Worm (Caenorhabditis elegans) whole organism, early embryonic: ENCODE results near the gene M57.2.

Experiments
- B0310.2 ChIP-seq: sonication (generic microtip); optimal IDR thresholded peaks from 2 replicates; lab custom pipeline; 2016; ENCODE audit warnings: mild to moderate bottlenecking, missing genetic modification characterization, missing compliant biosample characterization
- F13C5.2 ChIP-seq: sonication (generic microtip); optimal IDR thresholded peaks from 2 replicates; lab custom pipeline; 2017; ENCODE audit warnings: mild to moderate bottlenecking, missing genetic modification characterization, inconsistent platforms, missing compliant biosample characterization
- aly-1 ChIP-seq: sonication (generic microtip); optimal IDR thresholded peaks from 2 replicates; lab custom pipeline; 2016; ENCODE audit warnings: missing genetic modification characterization, missing compliant biosample characterization
- ama-1 ChIP-seq: fragments of 150-350 bp; optimal IDR thresholded peaks from 2 replicates; lab custom pipeline; 2014
- ceh-13 ChIP-seq: fragments of 200-800 bp; sonication (Bioruptor generic); optimal IDR thresholded peaks from 2 replicates; lab custom pipeline; 2018; ENCODE audit warnings: mild to moderate bottlenecking, missing genetic modification characterization, missing compliant biosample characterization
- ceh-36 ChIP-seq: sonication (generic microtip); optimal IDR thresholded peaks from 2 replicates; lab custom pipeline; 2016; ENCODE audit warnings: missing genetic modification characterization, inconsistent platforms, missing compliant biosample characterization
- ets-7 ChIP-seq: sonication (generic microtip); optimal IDR thresholded peaks from 2 replicates; lab custom pipeline; 2016; ENCODE audit warnings: missing genotype, missing genetic modification characterization, missing compliant biosample characterization
- flt-1 ChIP-seq: fragments of 200-800 bp; sonication (Bioruptor generic); IDR thresholded peaks from 2 replicates; pipeline ENCODE4 v1.3.6; 2022; ENCODE audit warnings: missing genetic modification characterization, missing compliant biosample characterization
- hmbx-1 ChIP-seq: sonication (generic microtip); optimal IDR thresholded peaks from 2 replicates; lab custom pipeline; 2016; ENCODE audit warnings: mild to moderate bottlenecking, missing genetic modification characterization, missing compliant biosample characterization
- hmg-4 ChIP-seq: fragments of 200-800 bp; sonication (Bioruptor generic); optimal IDR thresholded peaks from 2 replicates; lab custom pipeline; 2018; ENCODE audit warnings: mild to moderate bottlenecking, missing genetic modification characterization, missing compliant biosample characterization
- hnd-1 ChIP-seq: sonication (generic microtip); optimal IDR thresholded peaks from 2 replicates; lab custom pipeline; 2016; ENCODE audit warnings: missing genetic modification characterization, missing compliant biosample characterization
- pes-1 ChIP-seq: fragments of 200-800 bp; sonication (Bioruptor generic); IDR thresholded peaks from 2 replicates; pipeline ENCODE4 v1.3.6; 2022; ENCODE audit warnings: missing genetic modification reagents, missing genetic modification characterization, missing compliant biosample characterization
- scrt-1 ChIP-seq: fragments of 200-800 bp; sonication (Bioruptor generic); IDR thresholded peaks from 2 replicates; pipeline ENCODE4 v1.3.6; 2022; ENCODE audit warnings: missing genetic modification characterization, missing compliant biosample characterization
- sea-1 ChIP-seq: fragments of 200-800 bp; sonication (Bioruptor generic); conservative IDR thresholded peaks from 2 replicates; pipeline ENCODE4 v1.3.6; 2022; ENCODE audit warnings: missing genetic modification characterization, missing compliant biosample characterization
- tbx-11 ChIP-seq: fragments of 200-800 bp; sonication (Bioruptor generic); IDR thresholded peaks from 2 replicates; pipeline ENCODE4 v1.3.6; 2022; ENCODE audit warnings: missing genetic modification characterization, missing compliant biosample characterization
- tbx-37 ChIP-seq: fragments of 200-800 bp; sonication (Bioruptor generic); conservative IDR thresholded peaks from 2 replicates; pipeline ENCODE4 v1.3.6; 2022; ENCODE audit warnings: missing genetic modification reagents, missing genetic modification characterization, missing compliant biosample characterization
- tra-4 ChIP-seq: sonication (generic microtip); optimal IDR thresholded peaks from 2 replicates; lab custom pipeline; 2017; ENCODE audit warnings: missing genetic modification characterization, missing compliant biosample characterization

Gene M57.2

DNA sequence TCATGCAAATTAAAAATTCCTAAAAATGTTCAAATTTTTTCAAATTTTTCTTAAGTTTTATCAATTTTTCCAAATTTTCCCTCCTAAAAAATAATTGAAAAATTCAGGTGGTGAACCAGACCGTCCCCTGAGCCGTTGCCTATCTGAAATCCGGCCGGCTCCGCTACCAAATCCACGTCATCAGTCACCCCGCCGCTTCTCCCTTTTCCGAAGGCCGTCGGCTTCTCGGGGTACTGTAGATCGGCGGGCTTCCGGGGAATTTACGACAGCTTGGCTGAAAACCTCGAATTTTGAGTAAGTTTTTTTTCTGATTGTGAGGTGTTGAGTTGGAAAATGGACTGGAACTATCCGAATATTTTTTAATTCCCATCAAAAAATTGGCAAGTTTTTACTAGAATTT is 43.5 kb downstream of the M57.2 start:
- TF ChIP-seq tra-4 (no peak), ceh-13 (no peak)

DNA sequence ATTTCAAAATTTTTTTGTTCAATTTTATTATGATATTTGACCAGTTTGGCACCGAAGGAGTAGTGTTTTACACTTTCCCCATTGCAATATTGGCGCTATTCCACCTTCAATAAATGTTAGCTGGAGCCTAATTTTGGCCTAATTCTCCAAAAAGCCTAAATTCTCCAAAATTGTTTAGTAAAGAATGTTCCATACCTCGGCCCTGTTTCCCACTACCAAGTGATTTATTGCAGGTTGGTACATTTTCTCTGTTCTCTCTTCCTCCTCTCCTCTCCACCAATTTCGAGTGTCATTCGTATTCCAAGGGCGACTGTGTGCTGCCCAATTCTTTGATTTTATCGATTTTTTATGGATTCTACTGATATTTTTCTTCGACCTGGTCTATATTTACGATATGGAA is 51.0 kb downstream of the M57.2 start, which contains the start of gene Y37E11B.2:
Y37E11B.2 (plus strand) TSS at position 301 of the 400 bp plus-strand sequence.
- no peak for TF ChIP-seq ceh-13
- TF ChIP-seq sea-1 (GFP tag; lab: Robert Waterston, UW): no peak
- TF ChIP-seq ceh-36 (tag; lab: Kevin White, UChicago): no peak
- TF ChIP-seq flt-1: no peak
- TF ChIP-seq pes-1 (GFP tag; lab: Robert Waterston, UW): no peak
- no peak for TF ChIP-seq hmg-4 (GFP tag; lab: Kevin White, UChicago)
- no peak for TF ChIP-seq F13C5.2 (tag; lab: Kevin White, UChicago)

DNA sequence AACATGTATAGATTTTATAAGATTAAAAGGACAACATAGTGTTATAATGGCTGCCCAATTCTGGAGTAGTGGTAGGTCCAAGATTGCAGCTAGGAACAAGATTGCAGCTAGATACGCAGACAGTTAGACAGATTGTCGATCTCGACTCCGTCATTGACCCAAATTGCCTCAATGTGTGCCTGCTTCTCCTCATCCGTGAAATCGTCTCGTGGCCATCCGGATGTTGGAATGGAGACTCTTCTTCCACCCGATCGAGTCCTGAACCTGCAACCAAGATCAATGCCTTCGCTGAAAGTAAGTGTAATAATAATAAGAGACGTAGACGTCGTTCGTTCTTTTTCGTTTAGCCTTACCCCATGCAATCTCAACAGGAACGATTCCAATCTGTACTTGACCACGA is 51.5 kb downstream of the M57.2 start:
- no peak for TF ChIP-seq pes-1 (GFP tag; lab: Robert Waterston, UW)
- TF ChIP-seq B0310.2: no peak
- TF ChIP-seq sea-1 (GFP tag; lab: Robert Waterston, UW): no peak
- TF ChIP-seq flt-1: no peak
- no peak for TF ChIP-seq ceh-36 (tag; lab: Kevin White, UChicago)
- TF ChIP-seq tra-4: no peak
- no peak for TF ChIP-seq hmg-4 (GFP tag; lab: Kevin White, UChicago)
- TF ChIP-seq ama-1: no peak
- TF ChIP-seq hmbx-1 (tag; lab: Kevin White, UChicago): no peak
- TF ChIP-seq scrt-1 (GFP tag; lab: Robert Waterston, UW): no peak
- TF ChIP-seq F13C5.2 (tag; lab: Kevin White, UChicago): no peak

DNA sequence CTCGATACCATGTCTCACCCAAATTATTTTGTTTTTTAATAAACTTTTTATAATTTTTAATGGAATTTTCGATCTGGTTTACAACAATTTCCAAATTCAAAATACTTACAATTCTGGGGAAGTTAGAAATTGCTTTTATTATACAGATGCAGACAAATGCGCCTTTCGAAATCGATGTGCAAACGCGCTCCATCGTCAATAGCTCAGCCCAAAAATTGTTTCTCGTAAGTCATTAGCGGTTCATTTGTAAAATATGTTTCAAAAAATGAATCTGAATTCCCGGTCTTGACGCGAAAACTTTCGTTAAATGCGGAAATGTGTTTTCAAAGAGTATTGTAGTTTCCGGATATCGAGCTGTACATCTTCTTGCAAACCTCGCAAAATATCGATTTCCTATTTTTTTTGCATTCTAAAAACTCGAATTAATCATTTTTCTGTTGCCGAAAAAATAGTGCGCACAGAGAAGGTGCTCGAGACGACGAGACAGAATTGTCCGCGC is 52.4 kb downstream of the M57.2 start, which contains the start of gene Y37E11B.1:
Y37E11B.1 (plus strand) TSS at position 145 of the 499 bp plus-strand sequence.
- TF ChIP-seq pes-1 (GFP tag; lab: Robert Waterston, UW) (no peak), ets-7 (no peak), tbx-11 (GFP tag; lab: Robert Waterston, UW) (no peak), hmg-4 (GFP tag; lab: Kevin White, UChicago) (no peak), tbx-37 (GFP tag; lab: Robert Waterston, UW) (no peak), ama-1 (no peak), tra-4 (no peak), F13C5.2 (tag; lab: Kevin White, UChicago) (no peak), B0310.2 (no peak), ceh-13 (no peak), sea-1 (GFP tag; lab: Robert Waterston, UW) (no peak), ceh-36 (tag; lab: Kevin White, UChicago) (no peak), scrt-1 (GFP tag; lab: Robert Waterston, UW) (no peak), aly-1 (tag; lab: Kevin White, UChicago) (no peak), hnd-1 (tag; lab: Kevin White, UChicago) (no peak), flt-1 (no peak), hmbx-1 (tag; lab: Kevin White, UChicago) (no peak)
